Worm (Caenorhabditis elegans): Measurements from ENCODE around the gene clc-29.

clc-29 gene

ce11 chrIII:8324412-8324811 lies 23.3 kb downstream of the clc-29 start, which contains the start of gene F10E9.12 (continued):
- TF ChIP-seq daf-16 (GFP tag; optimal IDR thresholded peaks at IDR 0.05) (no peak), daf-16 (tag; optimal IDR thresholded peaks at IDR 0.05) (peak; percentile 43), aly-2 (tag; optimal IDR thresholded peaks at IDR 0.05) (no peak), F44E2.7 (GFP tag; IDR thresholded peaks at IDR 0.05) (no peak), daf-19 (GFP tag; conservative IDR thresholded peaks at IDR 0.05) (no peak), zag-1 (tag; optimal IDR thresholded peaks at IDR 0.05) (no peak), fkh-10 (GFP tag; optimal IDR thresholded peaks at IDR 0.05) (no peak), lim-7 (GFP tag; IDR thresholded peaks at IDR 0.05) (no peak), egl-43 (GFP tag; IDR thresholded peaks at IDR 0.05) (no peak), unc-62 (GFP tag; optimal IDR thresholded peaks at IDR 0.05 in 1 of 2) (no peak), unc-62 (tag; optimal IDR thresholded peaks at IDR 0.05) (no peak), Y5F2A.4 (GFP tag; optimal IDR thresholded peaks at IDR 0.05) (no peak), nhr-11 (tag; optimal IDR thresholded peaks at IDR 0.05) (no peak), T20F7.1 (GFP tag; optimal IDR thresholded peaks at IDR 0.05) (no peak), spr-1 (tag; optimal IDR thresholded peaks at IDR 0.05) (no peak), ceh-28 (tag; optimal IDR thresholded peaks at IDR 0.05) (no peak), daf-8 (GFP tag; IDR thresholded peaks at IDR 0.05) (no peak), ceh-32 (tag; optimal IDR thresholded peaks at IDR 0.05; ENCODE audit: poor library complexity) (no peak)

ce11 chrIII:8322645-8323213 lies 25.0 kb downstream of the clc-29 start, which contains the start of gene F10E9.1:
Gene F10E9.1 (plus strand): TSS chrIII:8323163.
- no peak for TF ChIP-seq mxl-2 (GFP tag; conservative IDR thresholded peaks at IDR 0.05)
- TF ChIP-seq daf-19 (GFP tag; conservative IDR thresholded peaks at IDR 0.05), result no peak
- TF ChIP-seq ceh-62 (tag; optimal IDR thresholded peaks at IDR 0.05), result no peak
- no peak for TF ChIP-seq ztf-7 (tag; optimal IDR thresholded peaks at IDR 0.05)
- TF ChIP-seq nhr-11 (tag; optimal IDR thresholded peaks at IDR 0.05), result peak; percentile 68
- no peak for TF ChIP-seq dpl-1 (GFP tag; optimal IDR thresholded peaks at IDR 0.05)
- no peak for TF ChIP-seq ceh-20 (GFP tag; IDR thresholded peaks at IDR 0.05)
- no peak for TF ChIP-seq mes-2 (tag; optimal IDR thresholded peaks at IDR 0.05; ENCODE audit: poor library complexity, severe bottlenecking)

- 0 out of 2 replicates have a peak, but pooled peaks have one; percentile 8 for TF ChIP-seq hmg-1.1 (GFP tag; IDR thresholded peaks at IDR 0.05)
- TF ChIP-seq aha-1 (tag), result peak; percentile 7
- TF ChIP-seq ama-1 (optimal IDR thresholded peaks at IDR 0.05), result no peak
- TF ChIP-seq gei-8 (GFP tag; optimal IDR thresholded peaks at IDR 0.05), result no peak
- TF ChIP-seq Y75B8A.6 (GFP tag; IDR thresholded peaks at IDR 0.05), result no peak
- TF ChIP-seq ZK546.5 (tag; optimal IDR thresholded peaks at IDR 0.05), result no peak
- no peak for TF ChIP-seq dpl-1 (GFP tag; optimal IDR thresholded peaks at IDR 0.05)
- no peak for TF ChIP-seq egl-43 (GFP tag; IDR thresholded peaks at IDR 0.05)
- TF ChIP-seq ces-1 (GFP tag; optimal IDR thresholded peaks at IDR 0.05), result no peak
- no peak for TF ChIP-seq vab-7 (GFP tag; IDR thresholded peaks at IDR 0.05)
- no peak for TF ChIP-seq mep-1 (tag; optimal IDR thresholded peaks at IDR 0.05)
- TF ChIP-seq unc-62 (GFP tag; optimal IDR thresholded peaks at IDR 0.05 in 1 of 2), result peak in 1 of 2 experiments; percentile 89
- no peak for TF ChIP-seq unc-62 (tag; optimal IDR thresholded peaks at IDR 0.05)
- TF ChIP-seq hlh-30 (tag; optimal IDR thresholded peaks at IDR 0.05; ENCODE audit: insufficient read depth), result peak; percentile 6
- no peak for TF ChIP-seq daf-12 (tag; optimal IDR thresholded peaks at IDR 0.05)
- no peak for TF ChIP-seq tag-97 (GFP tag; IDR thresholded peaks at IDR 0.05)
- TF ChIP-seq ceh-62 (tag; optimal IDR thresholded peaks at IDR 0.05), result no peak
- TF ChIP-seq snpc-4 (tag; optimal IDR thresholded peaks at IDR 0.05), result no peak
- TF ChIP-seq nhr-28 (tag; optimal IDR thresholded peaks at IDR 0.05), result no peak
Measured at ce11 chrIII:8321225-8321624, 26.5 kb downstream of the clc-29 start.

- TF ChIP-seq T20F7.1 (GFP tag; optimal IDR thresholded peaks at IDR 0.05), result no peak
- TF ChIP-seq lin-38 (GFP tag; IDR thresholded peaks at IDR 0.05), result no peak
- TF ChIP-seq ZK337.2 (GFP tag; IDR thresholded peaks at IDR 0.05), result no peak
- TF ChIP-seq snpc-4 (tag; optimal IDR thresholded peaks at IDR 0.05), result no peak
- TF ChIP-seq nhr-41 (GFP tag; IDR thresholded peaks at IDR 0.05), result no peak
- no peak for TF ChIP-seq dmd-9 (GFP tag; IDR thresholded peaks at IDR 0.05)
- no peak for TF ChIP-seq ceh-28 (tag; optimal IDR thresholded peaks at IDR 0.05)
- no peak for TF ChIP-seq skn-1 (tag; optimal IDR thresholded peaks at IDR 0.05)
- TF ChIP-seq unc-130 (GFP tag; optimal IDR thresholded peaks at IDR 0.05), result no peak
- TF ChIP-seq dmd-6 (GFP tag; IDR thresholded peaks at IDR 0.05), result no peak
- TF ChIP-seq lin-1 (GFP tag; IDR thresholded peaks at IDR 0.05), result no peak
- TF ChIP-seq lin-15B (tag; optimal IDR thresholded peaks at IDR 0.05), result no peak
- no peak for TF ChIP-seq ceh-20 (GFP tag; IDR thresholded peaks at IDR 0.05)
- no peak for TF ChIP-seq zip-11 (GFP tag; IDR thresholded peaks at IDR 0.05)
- no peak for TF ChIP-seq duxl-1 (tag; optimal IDR thresholded peaks at IDR 0.05; ENCODE audit: poor library complexity)
Measured at ce11 chrIII:8320183-8320582, 27.5 kb downstream of the clc-29 start, which contains the start of gene F10E9.10. Gene F10E9.10 (minus strand): TSS chrIII:8320283.
